Fruit fly (Drosophila melanogaster) whole organism, embryonic: Measurements from ENCODE around the gene CG43291.

Experiments
- CG4617 ChIP-seq: fragments of 200-800 bp; sonication (Bioruptor generic); optimal IDR thresholded peaks from 3 replicates; lab custom pipeline; 2016; ENCODE audit warnings: missing biosample characterization, missing genetic modification characterization, borderline replicate concordance
- Deaf1 ChIP-seq: fragments of 200-800 bp; optimal IDR thresholded peaks from 3 replicates; lab custom pipeline; 2019; ENCODE audit warnings: missing biosample characterization, mild to moderate bottlenecking, missing genetic modification characterization, moderate library complexity
- kay ChIP-seq: fragments of 200-800 bp; sonication (Bioruptor generic); optimal IDR thresholded peaks from 2 replicates; lab custom pipeline; 2016; ENCODE audit warnings: missing biosample characterization, missing genetic modification characterization
- mam ChIP-seq: fragments of 200-800 bp; sonication (Bioruptor generic); optimal IDR thresholded peaks from 3 replicates; lab custom pipeline; 2016; ENCODE audit warnings: missing biosample characterization, missing genetic modification characterization
- pzg ChIP-seq: fragments of 200-800 bp; sonication (Bioruptor generic); optimal IDR thresholded peaks from 3 replicates; lab custom pipeline; 2018; ENCODE audit warnings: missing biosample characterization, mild to moderate bottlenecking, missing genetic modification characterization, moderate library complexity

dm6 chr3R:14217839-14218238 is 26.6 kb downstream of the CG43291 start, which contains the start of gene CG9649:
- no peak for TF ChIP-seq mam (GFP tag; lab: Kevin White, UChicago)
- TF ChIP-seq pzg (GFP tag; lab: Kevin White, UChicago) = no peak
- TF ChIP-seq kay = no peak
- no peak for TF ChIP-seq Deaf1
- TF ChIP-seq CG4617 (GFP tag; lab: Kevin White, UChicago) = no peak
